Worm (Caenorhabditis elegans) whole organism, young adult: ENCODE results near the gene wht-7.

Experiments
- hsf-1 ChIP-seq: fragments of 200-800 bp; sonication (Bioruptor generic); IDR thresholded peaks from 2 replicates; pipeline ENCODE4 v1.3.6; 2022; ENCODE audit warnings: missing genetic modification reagents, missing genetic modification characterization, missing compliant biosample characterization
- madf-6 ChIP-seq: fragments of 200-800 bp; sonication (Bioruptor generic); IDR thresholded peaks from 2 replicates; pipeline ENCODE4 v1.3.6; 2022; ENCODE audit warnings: missing genetic modification reagents, missing genetic modification characterization, missing compliant biosample characterization

- TF ChIP-seq madf-6 (no peak), hsf-1 (GFP tag; lab: Robert Waterston, UW) (no peak)
Observed at ce11 chrIII:6194480-6194879, 45.1 kb upstream of the wht-7 start, which contains the start of gene ugt-66.
